Worm (Caenorhabditis elegans) whole organism, L2 larva: Measurements from ENCODE around the gene elo-8.

Experiments
- C34F6.9 ChIP-seq: fragments of 150-350 bp; optimal IDR thresholded peaks from 2 replicates; lab custom pipeline; 2014; ENCODE audit warnings: missing biosample characterization, missing genetic modification characterization
- R02D3.7 ChIP-seq: fragments of 150-350 bp; optimal IDR thresholded peaks from 2 replicates; lab custom pipeline; 2014; ENCODE audit warnings: missing biosample characterization, missing genetic modification characterization
- Y55F3AM.14 ChIP-seq: fragments of 200-800 bp; sonication (Bioruptor generic); optimal IDR thresholded peaks from 2 replicates; lab custom pipeline; 2018; ENCODE audit warnings: mild to moderate bottlenecking, missing genetic modification characterization, missing compliant biosample characterization
- ZK546.5 ChIP-seq: sonication (generic microtip); optimal IDR thresholded peaks from 2 replicates; lab custom pipeline; 2017; ENCODE audit warnings: missing biosample characterization, missing genetic modification characterization
- aly-2 ChIP-seq: fragments of 150-350 bp; optimal IDR thresholded peaks from 2 replicates; lab custom pipeline; 2014; ENCODE audit warnings: missing biosample characterization, missing genetic modification characterization
- blmp-1 ChIP-seq: sonication (generic microtip); optimal IDR thresholded peaks from 2 replicates; lab custom pipeline; 2017; ENCODE audit warnings: missing genetic modification characterization, mild to moderate bottlenecking, missing compliant biosample characterization, antibody characterized with exemption, moderate library complexity; ENCODE audit not compliant: insufficient read depth
- ceh-16 ChIP-seq: fragments of 150-350 bp; optimal IDR thresholded peaks from 2 replicates; lab custom pipeline; 2014; ENCODE audit warnings: missing biosample characterization, missing genetic modification characterization
- crh-2 ChIP-seq: sonication (generic microtip); optimal IDR thresholded peaks from 2 replicates; lab custom pipeline; 2017; ENCODE audit warnings: missing biosample characterization, missing genetic modification characterization
- egl-27 ChIP-seq: sonication (generic microtip); optimal IDR thresholded peaks from 3 replicates; lab custom pipeline; 2017; ENCODE audit warnings: missing biosample characterization, missing genetic modification reagents, missing genetic modification characterization
- fos-1 ChIP-seq: fragments of 150-350 bp; optimal IDR thresholded peaks from 2 replicates; lab custom pipeline; 2014; ENCODE audit warnings: missing biosample characterization, missing genetic modification characterization
- gmeb-1 ChIP-seq: fragments of 150-350 bp; optimal IDR thresholded peaks from 2 replicates; lab custom pipeline; 2014; ENCODE audit warnings: missing biosample characterization, missing genetic modification characterization
- lin-13 ChIP-seq: fragments of 150-350 bp; optimal IDR thresholded peaks from 2 replicates; lab custom pipeline; 2014; ENCODE audit warnings: missing biosample characterization, missing genetic modification reagents, missing genetic modification characterization
- lsy-2 ChIP-seq, 2 experiments: fragments of 150-350 bp in 1 of 2; sonication (generic microtip) in 1 of 2; optimal IDR thresholded peaks; 2 replicates each; lab custom pipeline; 2014 to 2017; ENCODE audit warnings: missing biosample characterization in 2 of 2, missing genetic modification characterization in 2 of 2
- mbf-1 ChIP-seq: sonication (generic microtip); optimal IDR thresholded peaks from 2 replicates; lab custom pipeline; 2017; ENCODE audit warnings: missing biosample characterization, missing genetic modification characterization
- mdl-1 ChIP-seq, 2 experiments: fragments of 150-350 bp in 1 of 2; sonication (generic microtip) in 1 of 2; optimal IDR thresholded peaks; 2 replicates each; lab custom pipeline; 2017; ENCODE audit warnings: missing biosample characterization in 2 of 2, missing genetic modification characterization in 2 of 2
- nhr-11 ChIP-seq: fragments of 150-350 bp; optimal IDR thresholded peaks from 2 replicates; lab custom pipeline; 2014; ENCODE audit warnings: missing biosample characterization, missing genetic modification characterization
- nhr-12 ChIP-seq: fragments of 150-350 bp; optimal IDR thresholded peaks from 2 replicates; lab custom pipeline; 2014; ENCODE audit warnings: missing biosample characterization, missing genetic modification characterization
- nhr-129 ChIP-seq: fragments of 150-350 bp; optimal IDR thresholded peaks from 2 replicates; lab custom pipeline; 2014; ENCODE audit warnings: missing biosample characterization, missing genetic modification characterization
- nhr-23 ChIP-seq: fragments of 150-350 bp; optimal IDR thresholded peaks from 2 replicates; lab custom pipeline; 2014; ENCODE audit warnings: missing biosample characterization, missing genetic modification reagents, missing genetic modification characterization
- nhr-237 ChIP-seq: fragments of 150-350 bp; optimal IDR thresholded peaks from 2 replicates; lab custom pipeline; 2014; ENCODE audit warnings: missing biosample characterization, missing genetic modification characterization
- nhr-25 ChIP-seq: fragments of 150-350 bp; sonication (generic microtip); optimal IDR thresholded peaks from 3 replicates; lab custom pipeline; 2014; ENCODE audit warnings: missing biosample characterization, missing genetic modification characterization
- peb-1 ChIP-seq: fragments of 150-350 bp; optimal IDR thresholded peaks from 2 replicates; lab custom pipeline; 2014; ENCODE audit warnings: missing biosample characterization, missing genetic modification characterization
- sem-4 ChIP-seq: fragments of 150-350 bp; optimal IDR thresholded peaks from 2 replicates; lab custom pipeline; 2014; ENCODE audit warnings: missing biosample characterization, missing genetic modification reagents, missing genetic modification characterization
- skn-1 ChIP-seq: sonication (generic microtip); optimal IDR thresholded peaks from 2 replicates; lab custom pipeline; 2017; ENCODE audit warnings: missing biosample characterization, missing genetic modification characterization
- sma-3 ChIP-seq: sonication (generic microtip); optimal IDR thresholded peaks from 2 replicates; lab custom pipeline; 2016; ENCODE audit warnings: missing genetic modification reagents, missing genetic modification characterization, missing compliant biosample characterization
- sma-9 ChIP-seq, 2 experiments: fragments of 150-350 bp in 1 of 2; sonication (generic microtip) in 1 of 2; optimal IDR thresholded peaks; 2 replicates each; lab custom pipeline; 2014 to 2016; ENCODE audit warnings: missing genetic modification characterization in 2 of 2, mild to moderate bottlenecking in 1 of 2, missing biosample characterization in 1 of 2, missing compliant biosample characterization in 1 of 2, missing genetic modification reagents in 1 of 2, moderate library complexity in 1 of 2
- snpc-4 ChIP-seq: fragments of 150-350 bp; optimal IDR thresholded peaks from 2 replicates; lab custom pipeline; 2014; ENCODE audit warnings: missing biosample characterization, missing genetic modification characterization
- unc-39 ChIP-seq: fragments of 150-350 bp; optimal IDR thresholded peaks from 2 replicates; lab custom pipeline; 2014; ENCODE audit warnings: missing biosample characterization, missing genetic modification characterization
- unc-55 ChIP-seq: fragments of 150-350 bp; sonication (generic microtip); optimal IDR thresholded peaks from 3 replicates; lab custom pipeline; 2014; ENCODE audit warnings: missing biosample characterization, missing genetic modification reagents, missing genetic modification characterization
- zag-1 ChIP-seq: fragments of 150-350 bp; optimal IDR thresholded peaks from 2 replicates; lab custom pipeline; 2014; ENCODE audit warnings: missing biosample characterization, missing genetic modification characterization
- ztf-1 ChIP-seq: fragments of 200-800 bp; sonication (Bioruptor generic); conservative IDR thresholded peaks from 2 replicates; pipeline ENCODE4 v1.3.6; 2022; ENCODE audit warnings: missing genetic modification characterization, missing compliant biosample characterization
- ztf-11 ChIP-seq: sonication (generic microtip); optimal IDR thresholded peaks from 2 replicates; lab custom pipeline; 2017; ENCODE audit warnings: missing biosample characterization, missing genetic modification characterization
- ztf-4 ChIP-seq: fragments of 150-350 bp; optimal IDR thresholded peaks from 2 replicates; lab custom pipeline; 2014; ENCODE audit warnings: missing biosample characterization, missing genetic modification characterization

Gene elo-8

DNA sequence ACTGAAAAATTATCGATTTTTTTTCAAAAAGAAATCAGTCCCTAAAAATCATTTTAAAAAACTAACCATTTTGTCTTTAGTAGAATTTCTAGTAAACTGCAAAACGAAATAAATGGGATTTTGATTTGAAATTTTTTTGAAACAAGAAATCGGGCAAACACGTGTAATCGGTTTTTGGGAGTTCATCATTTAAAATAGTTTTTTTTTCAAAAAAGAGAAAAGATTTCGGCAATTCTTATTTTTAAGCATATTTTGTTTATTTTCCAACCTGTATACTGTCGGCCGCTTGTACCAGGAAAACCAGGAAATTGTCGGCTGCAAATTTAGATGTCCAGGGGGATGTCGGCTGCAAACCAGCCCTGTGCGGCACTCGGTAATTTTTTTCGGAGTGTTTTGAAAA, at the start of gene elo-8:
elo-8 (minus strand) TSS at position 101 of the 400 bp plus-strand sequence.
- TF ChIP-seq lsy-2 (tag; optimal IDR thresholded peaks at IDR 0.05; lab: Kevin White, UChicago): no peak

DNA sequence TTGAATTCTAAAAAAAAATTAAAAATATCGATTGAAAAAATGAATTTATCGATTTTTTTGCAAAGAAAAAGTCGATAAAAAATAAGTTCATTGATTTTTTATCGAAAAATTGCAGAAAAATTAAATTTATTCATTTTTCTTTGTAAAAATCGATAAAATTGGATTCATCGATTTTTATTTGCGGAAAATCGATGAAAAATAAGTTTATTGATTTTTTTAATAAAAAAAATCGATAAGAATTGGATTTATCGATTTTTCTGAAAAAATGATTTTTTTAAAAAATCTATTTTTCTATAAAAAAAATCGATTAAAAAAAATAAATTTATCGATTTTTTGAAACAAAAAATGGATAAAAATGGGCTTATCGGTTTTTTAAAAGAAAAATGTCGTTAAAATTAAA, 48.1 kb upstream of the elo-8 start:
- no peak for TF ChIP-seq ztf-11
- TF ChIP-seq nhr-11 (tag; lab: Kevin White, UChicago): no peak
- TF ChIP-seq R02D3.7 (tag; lab: Kevin White, UChicago): no peak
- TF ChIP-seq lin-13: no peak

DNA sequence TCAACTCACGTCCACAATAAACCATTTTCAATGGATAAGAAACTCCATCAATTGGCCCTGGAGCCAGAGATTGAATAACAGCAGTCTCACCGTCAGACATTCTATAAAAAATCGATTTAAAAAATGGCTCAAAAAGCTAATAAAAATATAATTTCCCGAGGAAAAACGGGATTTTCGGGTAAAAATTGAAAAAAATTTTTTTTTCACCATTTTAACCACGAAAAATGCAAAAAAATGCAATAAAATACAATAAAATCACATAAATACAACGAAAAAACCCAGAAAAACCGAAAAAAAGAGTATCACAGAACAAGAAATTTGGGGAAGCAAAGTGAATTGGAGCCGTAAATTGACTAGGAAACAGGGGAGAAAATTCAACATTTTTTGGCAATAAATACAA, 46.9 kb upstream of the elo-8 start, which contains the start of gene Y47D3A.21:
Y47D3A.21 (minus strand) TSS at position 101 of the 400 bp plus-strand sequence.
- TF ChIP-seq zag-1 (no peak), aly-2 (no peak), sma-3 (GFP tag; lab: Kevin White, UChicago) (no peak), ztf-4 (tag; lab: Kevin White, UChicago) (no peak), ceh-16 (tag; lab: Kevin White, UChicago) (no peak), nhr-237 (tag; lab: Kevin White, UChicago) (no peak), unc-55 (GFP tag; lab: Kevin White, UChicago) (no peak), nhr-12 (no peak), snpc-4 (no peak), ztf-1 (GFP tag; lab: Robert Waterston, UW) (no peak), lsy-2 (tag; optimal IDR thresholded peaks at IDR 0.05; lab: Kevin White, UChicago) (no peak), mdl-1 (tag; optimal IDR thresholded peaks at IDR 0.05; lab: Kevin White, UChicago) (no peak), unc-39 (tag; lab: Kevin White, UChicago) (no peak), sma-9 (GFP tag; optimal IDR thresholded peaks at IDR 0.05; lab: Kevin White, UChicago) (no peak), sma-9 (tag; optimal IDR thresholded peaks at IDR 0.05; lab: Kevin White, UChicago) (no peak)

DNA sequence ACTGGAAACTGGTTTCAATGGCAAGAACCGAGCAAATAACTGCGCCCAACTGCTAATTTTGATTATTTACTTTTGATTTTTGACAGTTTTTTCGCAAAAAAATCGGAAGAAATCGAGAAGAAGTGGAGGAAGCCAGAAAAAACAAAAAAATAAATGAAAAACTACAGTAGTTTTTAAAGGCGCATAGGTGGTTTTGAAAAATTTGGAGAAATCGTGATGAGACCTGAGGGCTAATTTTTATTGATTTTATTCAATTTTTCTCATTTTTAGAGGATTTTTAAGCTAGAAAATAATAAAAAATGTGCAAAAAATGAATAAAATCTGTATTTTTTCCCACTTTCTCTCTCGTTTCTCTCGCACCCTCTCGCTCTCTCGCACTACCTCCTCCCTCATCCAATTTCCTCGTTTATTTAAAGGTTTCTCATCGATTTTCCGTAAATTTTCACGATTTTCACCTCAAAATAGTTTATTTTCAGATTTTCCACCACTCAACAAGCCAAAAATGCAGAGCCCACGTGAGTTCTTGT, 42.8 kb upstream of the elo-8 start, which contains the start of gene Y47D3A.20:
Y47D3A.20 (plus strand) TSS at position 477 of the 527 bp plus-strand sequence.
- no peak for TF ChIP-seq sma-3 (GFP tag; lab: Kevin White, UChicago)
- TF ChIP-seq, all 48 proteins: peak for 0

DNA sequence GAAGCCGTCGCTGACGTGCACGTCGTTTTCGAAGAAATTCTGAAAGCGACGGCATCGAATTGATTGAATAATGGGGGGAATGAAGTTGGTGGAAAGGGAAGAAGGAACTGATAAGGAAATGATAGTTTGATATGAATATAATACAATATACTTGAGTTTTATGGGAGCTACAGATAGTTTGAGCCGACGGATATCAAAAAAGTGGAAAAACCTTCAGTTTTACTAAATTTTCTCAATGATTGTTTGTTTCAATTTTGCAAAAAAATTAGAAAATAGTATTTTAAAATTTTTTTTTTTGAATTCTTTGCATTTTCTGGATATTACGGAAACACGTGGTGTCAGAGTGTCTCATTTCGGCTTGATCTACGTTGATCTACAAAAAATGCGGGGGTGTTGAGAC, 38.9 kb upstream of the elo-8 start, which contains the start of gene obr-1:
obr-1 (minus strand) TSS at position 101 of the 400 bp plus-strand sequence.
- TF ChIP-seq skn-1 (no peak), peb-1 (no peak), lin-13 (no peak), Y55F3AM.14 (GFP tag; lab: Kevin White, UChicago) (no peak)

DNA sequence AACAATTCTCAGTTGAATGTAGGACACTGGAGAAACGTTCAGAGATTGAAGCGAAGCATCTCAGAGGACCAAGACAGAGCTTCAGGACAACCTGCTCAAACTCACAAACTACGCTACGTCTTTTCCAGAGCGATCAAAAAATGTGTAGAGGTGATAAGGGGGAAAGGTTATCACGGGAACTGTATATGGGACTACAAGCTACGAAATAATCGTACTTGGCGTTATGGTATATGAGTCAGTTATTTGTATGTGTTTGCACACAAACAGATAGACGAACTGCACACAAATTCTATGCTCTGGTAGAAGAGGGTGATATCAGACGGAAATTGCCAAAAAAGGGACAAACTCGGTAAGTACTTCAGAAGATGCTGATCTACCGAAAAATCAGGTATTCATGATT, 37.3 kb upstream of the elo-8 start:
- TF ChIP-seq R02D3.7 (tag; lab: Kevin White, UChicago) (no peak), fos-1 (peak; percentile 74)

DNA sequence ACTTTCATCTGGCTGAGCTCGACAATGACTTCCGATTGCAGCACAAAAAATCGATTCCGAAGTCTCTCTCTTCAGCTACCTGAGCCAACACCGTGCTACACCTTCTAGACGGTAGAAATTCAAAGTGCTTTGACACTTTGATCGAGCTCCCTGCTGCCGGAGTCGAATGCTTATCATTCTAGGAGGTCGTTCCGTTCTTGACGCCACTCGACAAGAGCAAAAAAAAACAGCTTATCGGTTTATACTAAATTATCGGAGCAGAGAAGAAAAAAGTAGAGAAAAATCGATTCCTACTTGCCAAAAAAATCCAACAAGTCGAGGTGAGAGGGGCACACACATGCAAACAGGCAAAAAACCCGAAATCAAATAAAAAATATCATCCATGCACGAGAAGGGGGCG, 36.7 kb upstream of the elo-8 start:
- peak; percentile 15 for TF ChIP-seq fos-1
- no peak for TF ChIP-seq ztf-1 (GFP tag; lab: Robert Waterston, UW)

DNA sequence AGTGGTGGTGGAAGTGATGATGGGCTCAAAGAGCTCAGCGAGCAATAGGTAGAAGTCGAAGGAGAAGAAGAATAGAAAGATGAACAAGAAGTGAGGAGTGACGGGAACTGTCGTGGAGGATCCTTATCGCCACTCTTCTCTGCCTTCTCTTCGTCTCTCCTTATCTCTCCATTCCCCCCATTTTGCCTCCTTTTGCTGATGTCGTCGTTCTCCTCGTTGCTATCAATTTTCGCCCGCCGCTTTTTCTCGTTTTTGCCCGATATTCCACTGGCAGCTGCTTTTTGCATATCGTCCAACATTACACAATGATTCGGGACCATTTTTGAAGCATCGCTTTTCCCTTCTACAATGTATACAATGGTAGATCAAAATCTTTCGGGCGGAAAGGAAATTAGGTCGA, 35.5 kb upstream of the elo-8 start:
- TF ChIP-seq fos-1 (peak; percentile 42), nhr-129 (tag; lab: Kevin White, UChicago) (no peak)

DNA sequence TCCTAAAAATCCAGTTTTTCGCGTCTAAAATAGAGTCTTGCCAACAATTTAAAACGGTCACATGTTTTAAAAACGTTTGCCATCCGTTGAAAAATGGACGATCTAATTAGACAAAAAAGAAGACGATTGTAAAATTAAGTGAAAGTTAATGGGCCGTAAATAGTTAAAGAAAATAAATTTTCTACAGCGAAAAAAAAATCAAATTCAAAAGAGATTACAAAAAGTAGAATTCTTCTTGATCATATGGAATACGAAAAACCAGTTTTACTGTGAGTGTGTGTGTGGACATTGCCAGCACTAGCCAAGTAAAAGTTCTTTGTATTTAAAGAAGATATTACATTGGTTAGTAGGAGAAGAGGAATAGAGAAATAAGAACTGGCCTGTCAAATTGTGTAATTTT, 30.2 kb upstream of the elo-8 start:
- TF ChIP-seq ZK546.5 (tag; lab: Kevin White, UChicago): no peak
- peak; percentile 3 for TF ChIP-seq sma-3 (GFP tag; lab: Kevin White, UChicago)
- no peak for TF ChIP-seq fos-1
- TF ChIP-seq gmeb-1 (tag; lab: Kevin White, UChicago): no peak
- peak; percentile 12 for TF ChIP-seq C34F6.9
- peak; percentile 88 for TF ChIP-seq nhr-25 (tag; lab: Kevin White, UChicago)
- TF ChIP-seq nhr-23 (tag; lab: Kevin White, UChicago): no peak
- TF ChIP-seq blmp-1 (tag; lab: Kevin White, UChicago): peak; percentile 88
- no peak for TF ChIP-seq crh-2 (tag; lab: Kevin White, UChicago)
- TF ChIP-seq mbf-1 (tag; lab: Kevin White, UChicago): no peak
- TF ChIP-seq sem-4 (tag; lab: Kevin White, UChicago): peak; percentile 31
- TF ChIP-seq egl-27: no peak
